Fruit fly (Drosophila melanogaster): ENCODE data around the gene lmgB.

- no peak; the same call in 2 of the 3 replicates for TF ChIP-seq ci (GFP tag; IDR thresholded peaks at IDR 0.05)
- TF ChIP-seq CG4404 (GFP tag; IDR thresholded peaks at IDR 0.05), result no peak
- TF ChIP-seq ind (GFP tag; optimal IDR thresholded peaks at IDR 0.05), result no peak
- no peak for TF ChIP-seq pan (optimal IDR thresholded peaks at IDR 0.05)
- no peak for TF ChIP-seq pan (GFP tag; optimal IDR thresholded peaks at IDR 0.05 in 1 of 2, IDR thresholded peaks at IDR 0.05 in 1 of 2)
- TF ChIP-seq Tbp (GFP tag; optimal IDR thresholded peaks at IDR 0.05), result no peak
- TF ChIP-seq CG1024 (GFP tag; IDR thresholded peaks at IDR 0.05), result no peak
- TF ChIP-seq sc (optimal IDR thresholded peaks at IDR 0.05), result no peak
- no peak for TF ChIP-seq sc (GFP tag; optimal IDR thresholded peaks at IDR 0.05)
- no peak for TF ChIP-seq gcm2 (GFP tag; optimal IDR thresholded peaks at IDR 0.05)
- TF ChIP-seq CG6254 (GFP tag; optimal IDR thresholded peaks at IDR 0.05), result no peak
- no peak for TF ChIP-seq CG3838 (GFP tag; optimal IDR thresholded peaks at IDR 0.05)
- TF ChIP-seq CG42726 (GFP tag; IDR thresholded peaks at IDR 0.05; ENCODE audit: partially characterized antibody), result no peak
- no peak for TF ChIP-seq CG9797 (GFP tag; optimal IDR thresholded peaks at IDR 0.05)
- no peak for TF ChIP-seq CG17328 (GFP tag; IDR thresholded peaks at IDR 0.05)
These were observed 15.4 kb upstream of the lmgB start for dm6 chr2L:8543731-8544359.
